Worm (Caenorhabditis elegans) whole organism, midembryonic: ENCODE results near the gene C50F4.8.

Experiments
- T22C8.4 ChIP-seq: fragments of 200-800 bp; sonication (Bioruptor generic); IDR thresholded peaks from 2 replicates; pipeline ENCODE4 v1.3.6; 2022; ENCODE audit warnings: missing genetic modification characterization, missing compliant biosample characterization
- cog-1 ChIP-seq: sonication (generic microtip); optimal IDR thresholded peaks from 2 replicates; lab custom pipeline; 2016; ENCODE audit warnings: missing genetic modification characterization, missing compliant biosample characterization
- flt-1 ChIP-seq: fragments of 200-800 bp; sonication (Bioruptor generic); IDR thresholded peaks from 2 replicates; pipeline ENCODE4 v1.3.6; 2022; ENCODE audit warnings: missing genetic modification characterization, missing compliant biosample characterization
- klf-2 ChIP-seq: fragments of 200-800 bp; sonication (Bioruptor generic); conservative IDR thresholded peaks from 2 replicates; pipeline ENCODE4 v1.3.6; 2022; ENCODE audit warnings: missing genetic modification reagents, missing genetic modification characterization, missing compliant biosample characterization
- med-1 ChIP-seq: sonication (generic microtip); optimal IDR thresholded peaks from 2 replicates; lab custom pipeline; 2017; ENCODE audit warnings: missing genetic modification characterization, mild to moderate bottlenecking, missing compliant biosample characterization, antibody characterized with exemption, missing genetic modification reagents; ENCODE audit not compliant: insufficient read depth
- ref-1 ChIP-seq: fragments of 200-800 bp; sonication (Bioruptor generic); conservative IDR thresholded peaks from 2 replicates; pipeline ENCODE4 v1.3.6; 2022; ENCODE audit warnings: missing genetic modification reagents, missing genetic modification characterization, missing compliant biosample characterization
- tab-1 ChIP-seq: fragments of 200-800 bp; sonication (Bioruptor generic); IDR thresholded peaks from 2 replicates; pipeline ENCODE4 v1.3.6; 2022; ENCODE audit warnings: missing genetic modification characterization, missing compliant biosample characterization
- ztf-23 ChIP-seq: fragments of 200-800 bp; sonication (Bioruptor generic); IDR thresholded peaks from 2 replicates; pipeline ENCODE4 v1.3.6; 2022; ENCODE audit warnings: missing genetic modification reagents, missing genetic modification characterization, missing compliant biosample characterization
- ztf-29 ChIP-seq: fragments of 200-800 bp; sonication (Bioruptor generic); IDR thresholded peaks from 2 replicates; pipeline ENCODE4 v1.3.6; 2022; ENCODE audit warnings: missing genetic modification reagents, missing genetic modification characterization, missing compliant biosample characterization

C50F4.8 gene

DNA sequence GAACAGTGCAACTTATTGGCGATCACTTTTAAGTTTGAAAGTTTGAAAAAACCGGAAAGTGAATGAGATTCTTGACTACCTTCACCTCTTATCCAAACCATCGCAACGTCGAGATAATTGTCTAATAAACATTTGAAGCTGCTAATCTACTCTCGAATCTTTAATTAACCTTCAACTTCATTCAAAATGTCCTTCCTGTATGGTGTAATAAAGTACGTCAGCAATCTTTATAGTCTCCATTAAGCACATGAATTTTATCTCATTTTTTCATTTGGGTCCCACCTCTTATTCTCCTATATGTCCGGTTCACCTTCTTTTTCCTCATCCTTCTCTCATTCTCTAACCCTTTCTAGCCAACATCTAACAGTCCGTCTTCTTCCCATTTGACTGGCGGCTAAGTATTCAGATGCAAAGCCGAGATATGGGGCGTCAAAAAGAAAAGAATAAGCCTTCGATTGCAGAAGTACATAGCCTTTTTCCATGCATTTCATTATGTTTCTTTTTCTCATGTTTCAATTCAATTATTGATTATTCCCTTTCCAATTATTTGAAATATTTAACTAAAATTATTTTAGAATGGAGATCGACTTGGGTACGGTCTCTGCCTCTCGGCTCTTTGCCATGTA lies 17.7 kb downstream of the C50F4.8 start, which contains the start of gene swt-5:
TSS of gene swt-5 (plus strand) at position 576 of the 626 bp plus-strand sequence.
- TF ChIP-seq ref-1: no peak
- no peak for TF ChIP-seq tab-1 (GFP tag; lab: Robert Waterston, UW)
- TF ChIP-seq med-1: no peak
- TF ChIP-seq T22C8.4: no peak
- TF ChIP-seq cog-1 (tag; lab: Kevin White, UChicago): no peak
- no peak for TF ChIP-seq ztf-29 (GFP tag; lab: Robert Waterston, UW)
- TF ChIP-seq klf-2 (GFP tag; lab: Robert Waterston, UW): no peak
- no peak for TF ChIP-seq flt-1
- no peak for TF ChIP-seq ztf-23 (GFP tag; lab: Robert Waterston, UW)

DNA sequence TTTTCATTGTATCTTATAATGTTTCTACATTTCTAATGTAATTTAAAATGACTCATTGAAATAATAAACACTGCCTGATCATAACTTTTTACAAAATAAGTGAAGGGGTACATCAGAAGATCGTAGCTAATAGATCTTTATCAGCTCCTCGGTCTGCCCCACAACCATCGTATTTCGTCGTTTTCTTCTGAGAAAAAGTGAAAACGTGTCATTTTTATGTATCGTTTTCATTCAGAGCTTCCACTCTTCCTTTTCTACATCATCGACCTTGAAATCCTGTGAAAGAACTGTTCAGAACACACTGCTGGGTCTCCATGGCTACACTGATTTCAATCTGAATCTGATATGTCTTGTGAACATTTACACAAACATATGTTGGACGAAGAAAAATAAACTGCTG lies 19.4 kb downstream of the C50F4.8 start:
- TF ChIP-seq ztf-29 (GFP tag; lab: Robert Waterston, UW) (no peak), flt-1 (no peak)

DNA sequence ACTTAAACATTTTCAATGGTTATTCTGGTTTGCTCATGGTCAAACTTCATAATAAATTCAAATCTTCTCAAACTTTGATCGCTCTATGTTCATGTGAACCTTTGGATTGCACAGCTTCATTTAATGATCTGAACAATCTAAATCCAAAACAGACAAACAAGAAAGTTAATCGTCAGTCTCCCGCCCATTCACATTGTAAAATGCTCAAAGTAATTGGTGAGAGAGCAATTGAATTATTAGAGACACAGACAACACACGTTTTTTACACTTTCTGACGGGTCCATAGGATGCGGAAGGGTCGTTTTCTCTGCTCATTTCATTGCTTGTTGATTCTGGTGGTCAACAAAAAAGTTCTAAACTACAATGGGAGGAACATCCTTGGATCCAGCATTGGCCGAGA lies 21.9 kb downstream of the C50F4.8 start, which contains the start of gene gsnl-1:
TSS of gene gsnl-1 (plus strand) at position 301 of the 400 bp plus-strand sequence.
- TF ChIP-seq ztf-29 (GFP tag; lab: Robert Waterston, UW) (no peak), T22C8.4 (no peak), ztf-23 (GFP tag; lab: Robert Waterston, UW) (no peak), cog-1 (tag; lab: Kevin White, UChicago) (no peak), tab-1 (GFP tag; lab: Robert Waterston, UW) (no peak), ref-1 (no peak), med-1 (no peak), klf-2 (GFP tag; lab: Robert Waterston, UW) (no peak), flt-1 (no peak)

DNA sequence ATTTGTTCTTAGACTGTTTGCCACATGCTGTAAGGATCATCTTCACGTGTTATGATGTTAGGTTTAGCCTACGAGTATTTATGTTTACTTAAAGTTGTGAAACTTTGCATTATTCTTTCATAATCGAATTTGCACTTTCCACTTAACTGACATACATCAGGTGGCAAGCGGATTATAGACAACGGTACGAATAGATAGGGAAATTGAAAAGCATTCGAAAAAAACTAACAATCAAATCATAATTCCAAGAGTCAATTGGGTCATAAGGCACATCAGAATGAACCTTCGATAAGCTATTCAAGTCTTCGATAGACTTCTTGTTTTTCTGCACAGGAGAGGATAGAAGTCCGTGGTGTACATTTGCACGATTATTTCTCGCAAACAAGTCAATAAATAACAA lies 26.2 kb downstream of the C50F4.8 start:
- TF ChIP-seq cog-1 (tag; lab: Kevin White, UChicago) (no peak), ref-1 (no peak), med-1 (no peak), ztf-29 (GFP tag; lab: Robert Waterston, UW) (no peak), T22C8.4 (no peak), tab-1 (GFP tag; lab: Robert Waterston, UW) (no peak), flt-1 (no peak), ztf-23 (GFP tag; lab: Robert Waterston, UW) (no peak), klf-2 (GFP tag; lab: Robert Waterston, UW) (no peak)

DNA sequence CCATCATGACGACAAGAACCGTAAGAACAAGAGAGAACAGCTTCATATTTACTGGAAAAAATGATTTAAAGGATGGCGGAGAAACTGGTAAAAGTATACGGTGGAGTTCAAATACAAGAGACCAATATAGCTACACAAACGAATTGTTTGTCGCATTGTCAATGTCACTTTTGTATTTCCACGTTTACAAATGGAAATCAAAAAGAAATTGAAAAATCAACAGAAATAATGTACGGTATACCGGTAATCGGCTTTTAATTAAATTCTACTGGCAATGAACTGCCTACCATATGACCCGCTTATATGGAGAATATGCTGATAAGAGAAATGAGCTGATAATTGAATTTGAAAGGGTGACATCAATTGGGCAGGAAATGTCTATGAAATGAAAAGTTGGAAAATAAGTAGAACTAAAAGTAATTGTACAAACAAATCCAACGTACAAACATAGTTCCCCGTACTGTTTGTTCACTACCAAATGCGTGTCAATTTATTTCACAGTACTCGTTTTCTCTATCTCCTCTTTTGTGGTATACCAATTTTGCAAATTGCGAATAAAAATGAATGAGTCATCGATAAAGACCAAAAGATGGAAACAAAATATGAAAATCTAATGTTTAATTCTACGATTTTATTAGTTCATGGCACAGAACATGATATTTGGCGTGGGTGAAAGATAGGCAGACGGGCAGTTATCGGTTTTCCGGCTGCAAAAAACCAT lies 27.1 kb downstream of the C50F4.8 start, which contains the start of gene K06A4.7:
TSS of gene K06A4.7 (minus strand) at position 51 of the 721 bp plus-strand sequence.
- TF ChIP-seq ztf-23 (GFP tag; lab: Robert Waterston, UW): no peak
- TF ChIP-seq flt-1: no peak
- TF ChIP-seq ref-1: no peak
- no peak for TF ChIP-seq med-1
- no peak for TF ChIP-seq cog-1 (tag; lab: Kevin White, UChicago)
- no peak for TF ChIP-seq T22C8.4
- no peak for TF ChIP-seq tab-1 (GFP tag; lab: Robert Waterston, UW)
- TF ChIP-seq klf-2 (GFP tag; lab: Robert Waterston, UW): no peak
- no peak for TF ChIP-seq ztf-29 (GFP tag; lab: Robert Waterston, UW)

ce11 chrV:9489411-9489810 lies 29.2 kb downstream of the C50F4.8 start, which contains the start of gene K06A4.10:
K06A4.10 (minus strand) TSS chrV:9489800.
- TF ChIP-seq tab-1 (GFP tag; lab: Robert Waterston, UW): no peak
- no peak for TF ChIP-seq flt-1
- no peak for TF ChIP-seq ztf-23 (GFP tag; lab: Robert Waterston, UW)
- TF ChIP-seq ref-1: no peak
- no peak for TF ChIP-seq klf-2 (GFP tag; lab: Robert Waterston, UW)
- no peak for TF ChIP-seq T22C8.4
- no peak for TF ChIP-seq cog-1 (tag; lab: Kevin White, UChicago)
- TF ChIP-seq med-1: no peak
- no peak for TF ChIP-seq ztf-29 (GFP tag; lab: Robert Waterston, UW)

ce11 chrV:9485508-9485907 lies 33.2 kb downstream of the C50F4.8 start:
- no peak for TF ChIP-seq med-1
- TF ChIP-seq T22C8.4: no peak
- no peak for TF ChIP-seq klf-2 (GFP tag; lab: Robert Waterston, UW)
- TF ChIP-seq tab-1 (GFP tag; lab: Robert Waterston, UW): no peak
- no peak for TF ChIP-seq ref-1
- TF ChIP-seq ztf-29 (GFP tag; lab: Robert Waterston, UW): no peak

ce11 chrV:9483738-9484256 lies 34.9 kb downstream of the C50F4.8 start, which contains the start of gene K06A4.2:
K06A4.2 (plus strand) TSS chrV:9484206.
- TF ChIP-seq flt-1 (no peak), med-1 (no peak), ztf-29 (GFP tag; lab: Robert Waterston, UW) (no peak), ztf-23 (GFP tag; lab: Robert Waterston, UW) (no peak), T22C8.4 (no peak)

ce11 chrV:9480566-9480965 lies 38.1 kb downstream of the C50F4.8 start, which contains the start of gene K06A4.6:
K06A4.6 (minus strand) TSS chrV:9480666.
- TF ChIP-seq cog-1 (tag; lab: Kevin White, UChicago) (no peak), T22C8.4 (no peak), ztf-23 (GFP tag; lab: Robert Waterston, UW) (no peak), flt-1 (no peak), ztf-29 (GFP tag; lab: Robert Waterston, UW) (no peak), ref-1 (no peak), tab-1 (GFP tag; lab: Robert Waterston, UW) (no peak), klf-2 (GFP tag; lab: Robert Waterston, UW) (no peak), med-1 (no peak)

- TF ChIP-seq flt-1: no peak
- no peak for TF ChIP-seq cog-1 (tag; lab: Kevin White, UChicago)
- no peak for TF ChIP-seq klf-2 (GFP tag; lab: Robert Waterston, UW)
- no peak for TF ChIP-seq T22C8.4
- no peak for TF ChIP-seq ztf-29 (GFP tag; lab: Robert Waterston, UW)
- TF ChIP-seq ztf-23 (GFP tag; lab: Robert Waterston, UW): no peak
- no peak for TF ChIP-seq ref-1
- TF ChIP-seq med-1: no peak
- no peak for TF ChIP-seq tab-1 (GFP tag; lab: Robert Waterston, UW)
Observed at ce11 chrV:9477863-9478262, 40.8 kb downstream of the C50F4.8 start, which contains the start of gene nas-3. nas-3 (plus strand) TSS chrV:9478163.
